Worm (Caenorhabditis elegans) whole organism, midembryonic: ENCODE measurements around the gene zmp-2.

Experiments used
- T22C8.4 ChIP-seq: fragments of 200-800 bp; sonication (Bioruptor generic); IDR thresholded peaks from 2 replicates; pipeline ENCODE4 v1.3.6; 2022; ENCODE audit warnings: missing genetic modification characterization, missing compliant biosample characterization
- cog-1 ChIP-seq: sonication (generic microtip); optimal IDR thresholded peaks from 2 replicates; lab custom pipeline; 2016; ENCODE audit warnings: missing genetic modification characterization, missing compliant biosample characterization
- flt-1 ChIP-seq: fragments of 200-800 bp; sonication (Bioruptor generic); IDR thresholded peaks from 2 replicates; pipeline ENCODE4 v1.3.6; 2022; ENCODE audit warnings: missing genetic modification characterization, missing compliant biosample characterization
- med-1 ChIP-seq: sonication (generic microtip); optimal IDR thresholded peaks from 2 replicates; lab custom pipeline; 2017; ENCODE audit warnings: missing genetic modification characterization, mild to moderate bottlenecking, missing compliant biosample characterization, antibody characterized with exemption, missing genetic modification reagents; ENCODE audit not compliant: insufficient read depth
- ztf-23 ChIP-seq: fragments of 200-800 bp; sonication (Bioruptor generic); IDR thresholded peaks from 2 replicates; pipeline ENCODE4 v1.3.6; 2022; ENCODE audit warnings: missing genetic modification reagents, missing genetic modification characterization, missing compliant biosample characterization
- ztf-29 ChIP-seq: fragments of 200-800 bp; sonication (Bioruptor generic); IDR thresholded peaks from 2 replicates; pipeline ENCODE4 v1.3.6; 2022; ENCODE audit warnings: missing genetic modification reagents, missing genetic modification characterization, missing compliant biosample characterization

- TF ChIP-seq med-1 = no peak
- TF ChIP-seq ztf-23 (GFP tag; lab: Robert Waterston, UW) = no peak
- no peak for TF ChIP-seq flt-1 (GFP tag; lab: Robert Waterston, UW)
- TF ChIP-seq T22C8.4 (GFP tag; lab: Robert Waterston, UW) = no peak
- peak; percentile 62; the same call in 1 of the 2 replicates for TF ChIP-seq ztf-29 (GFP tag; lab: Robert Waterston, UW)
- TF ChIP-seq cog-1 (tag; lab: Kevin White, UChicago) = no peak
These were observed 39.3 kb downstream of the zmp-2 start for ce11 chrIII:2675449-2675848.
